Fruit fly (Drosophila melanogaster): Measurements from ENCODE around the gene tgo.

- TF ChIP-seq EcR (GFP tag; optimal IDR thresholded peaks at IDR 0.05), result no peak
- no peak for TF ChIP-seq pan (optimal IDR thresholded peaks at IDR 0.05)
- TF ChIP-seq CG8478 (optimal IDR thresholded peaks at IDR 0.05), result no peak
Observed at dm6 chr3R:8971794-8972193, 48.0 kb downstream of the tgo start.

Data from whole organism.